Worm (Caenorhabditis elegans) whole organism, L4 larva: Measurements from ENCODE around the gene fbxa-196.

ENCODE experiments used
- R02D3.7 ChIP-seq: fragments of 150-350 bp; sonication (generic microtip); optimal IDR thresholded peaks from 3 replicates; lab custom pipeline; 2014; ENCODE audit warnings: missing biosample characterization, missing genetic modification characterization
- T20F7.1 ChIP-seq: fragments of 200-800 bp; sonication (Bioruptor generic); optimal IDR thresholded peaks from 2 replicates; lab custom pipeline; 2018; ENCODE audit warnings: mild to moderate bottlenecking, missing genetic modification characterization, missing compliant biosample characterization
- T26A8.4 ChIP-seq: fragments of 200-800 bp; sonication (Bioruptor generic); IDR thresholded peaks from 2 replicates; pipeline ENCODE4 v1.3.6; 2022; ENCODE audit warnings: missing genetic modification characterization, missing compliant biosample characterization
- Y75B8A.6 ChIP-seq: fragments of 200-800 bp; sonication (Bioruptor generic); IDR thresholded peaks from 2 replicates; pipeline ENCODE4 v1.3.6; 2022; ENCODE audit warnings: missing genetic modification reagents, missing genetic modification characterization, missing compliant biosample characterization
- aly-2 ChIP-seq: sonication (generic microtip); optimal IDR thresholded peaks from 2 replicates; lab custom pipeline; 2018; ENCODE audit warnings: missing biosample characterization, missing genetic modification characterization
- ama-1 ChIP-seq: fragments of 150-350 bp; optimal IDR thresholded peaks from 2 replicates; lab custom pipeline; 2014; ENCODE audit warnings: inconsistent platforms, mixed read lengths
- ceh-20 ChIP-seq: fragments of 200-800 bp; sonication (Bioruptor generic); IDR thresholded peaks from 2 replicates; pipeline ENCODE4 v1.3.6; 2022; ENCODE audit warnings: missing genetic modification reagents, missing genetic modification characterization, missing compliant biosample characterization
- ceh-32 ChIP-seq: sonication (generic microtip); optimal IDR thresholded peaks from 2 replicates; lab custom pipeline; 2016; ENCODE audit warnings: mild to moderate bottlenecking, missing genetic modification characterization, missing compliant biosample characterization; ENCODE audit not compliant: poor library complexity
- daf-8 ChIP-seq: fragments of 200-800 bp; sonication (Bioruptor generic); IDR thresholded peaks from 2 replicates; pipeline ENCODE4 v1.3.6; 2022; ENCODE audit warnings: missing genetic modification characterization, missing compliant biosample characterization
- dmd-9 ChIP-seq: fragments of 200-800 bp; sonication (Bioruptor generic); IDR thresholded peaks from 2 replicates; pipeline ENCODE4 v1.3.6; 2022; ENCODE audit warnings: missing genetic modification reagents, missing genetic modification characterization, missing compliant biosample characterization
- dpl-1 ChIP-seq: fragments of 150-350 bp; optimal IDR thresholded peaks from 2 replicates; lab custom pipeline; 2014; ENCODE audit warnings: missing biosample characterization, missing genetic modification reagents, missing genetic modification characterization
- duxl-1 ChIP-seq: sonication (generic microtip); optimal IDR thresholded peaks from 2 replicates; lab custom pipeline; 2016; ENCODE audit warnings: mild to moderate bottlenecking, missing genetic modification characterization, moderate library complexity, missing compliant biosample characterization; ENCODE audit not compliant: poor library complexity
- dve-1 ChIP-seq: sonication (generic microtip); optimal IDR thresholded peaks from 2 replicates; lab custom pipeline; 2017; ENCODE audit warnings: antibody characterized with exemption, mild to moderate bottlenecking, missing genetic modification characterization, missing compliant biosample characterization; ENCODE audit not compliant: insufficient read depth
- egl-27 ChIP-seq: sonication (generic microtip); optimal IDR thresholded peaks from 3 replicates; lab custom pipeline; 2017; ENCODE audit warnings: missing biosample characterization, missing genetic modification reagents, missing genetic modification characterization
- egl-43 ChIP-seq: fragments of 200-800 bp; sonication (Bioruptor generic); IDR thresholded peaks from 2 replicates; pipeline ENCODE4 v1.3.6; 2022; ENCODE audit warnings: missing genetic modification reagents, missing genetic modification characterization, missing compliant biosample characterization
- fos-1 ChIP-seq: fragments of 150-350 bp; optimal IDR thresholded peaks from 2 replicates; lab custom pipeline; 2014; ENCODE audit warnings: missing biosample characterization, missing genetic modification characterization
- hlh-11 ChIP-seq: fragments of 200-800 bp; sonication (Bioruptor generic); optimal IDR thresholded peaks from 2 replicates; lab custom pipeline; 2018; ENCODE audit warnings: mild to moderate bottlenecking, missing genetic modification characterization, missing compliant biosample characterization
- hlh-30 ChIP-seq: sonication (generic microtip); optimal IDR thresholded peaks from 2 replicates; lab custom pipeline; 2017; ENCODE audit warnings: antibody characterized with exemption, mild to moderate bottlenecking, missing genetic modification characterization, missing compliant biosample characterization; ENCODE audit not compliant: insufficient read depth
- jun-1 ChIP-seq: fragments of 150-350 bp; optimal IDR thresholded peaks from 2 replicates; lab custom pipeline; 2014; ENCODE audit warnings: missing biosample characterization, missing genetic modification reagents, missing genetic modification characterization
- lim-7 ChIP-seq: fragments of 200-800 bp; sonication (Bioruptor generic); IDR thresholded peaks from 2 replicates; pipeline ENCODE4 v1.3.6; 2022; ENCODE audit warnings: missing genetic modification characterization, missing compliant biosample characterization
- lin-1 ChIP-seq: fragments of 200-800 bp; sonication (Bioruptor generic); IDR thresholded peaks from 2 replicates; pipeline ENCODE4 v1.3.6; 2022; ENCODE audit warnings: missing genetic modification reagents, missing genetic modification characterization, missing compliant biosample characterization
- lin-15B ChIP-seq: fragments of 150-350 bp; sonication (generic microtip); optimal IDR thresholded peaks from 3 replicates; lab custom pipeline; 2014; ENCODE audit warnings: missing biosample characterization, missing genetic modification characterization
- lin-29 ChIP-seq: fragments of 200-800 bp; sonication (Bioruptor generic); IDR thresholded peaks from 2 replicates; pipeline ENCODE4 v1.3.6; 2022; ENCODE audit warnings: missing genetic modification reagents, missing genetic modification characterization, missing compliant biosample characterization
- madf-9 ChIP-seq: fragments of 200-800 bp; sonication (Bioruptor generic); conservative IDR thresholded peaks from 2 replicates; pipeline ENCODE4 v1.3.6; 2022; ENCODE audit warnings: missing genetic modification reagents, missing genetic modification characterization, missing compliant biosample characterization
- mxl-2 ChIP-seq: fragments of 200-800 bp; sonication (Bioruptor generic); conservative IDR thresholded peaks from 2 replicates; pipeline ENCODE4 v1.3.6; 2022; ENCODE audit warnings: missing genetic modification reagents, missing genetic modification characterization, missing compliant biosample characterization
- nhr-10 ChIP-seq: fragments of 150-350 bp; optimal IDR thresholded peaks from 2 replicates; lab custom pipeline; 2014; ENCODE audit warnings: missing biosample characterization, missing genetic modification characterization
- nhr-111 ChIP-seq: fragments of 200-800 bp; sonication (Bioruptor generic); optimal IDR thresholded peaks from 2 replicates; lab custom pipeline; 2018; ENCODE audit warnings: mild to moderate bottlenecking, missing genetic modification characterization, missing compliant biosample characterization
- nhr-237 ChIP-seq: sonication (generic microtip); optimal IDR thresholded peaks from 2 replicates; lab custom pipeline; 2017; ENCODE audit warnings: missing biosample characterization, missing genetic modification characterization
- nhr-25 ChIP-seq: sonication (generic microtip); optimal IDR thresholded peaks from 2 replicates; lab custom pipeline; 2017; ENCODE audit warnings: missing genetic modification characterization, mild to moderate bottlenecking, missing compliant biosample characterization, antibody characterized with exemption, moderate library complexity, borderline replicate concordance; ENCODE audit not compliant: insufficient read depth
- nhr-28 ChIP-seq: fragments of 150-350 bp; optimal IDR thresholded peaks from 2 replicates; lab custom pipeline; 2014; ENCODE audit warnings: missing biosample characterization, missing genetic modification characterization
- nhr-76 ChIP-seq: fragments of 150-350 bp; optimal IDR thresholded peaks from 2 replicates; lab custom pipeline; 2014; ENCODE audit warnings: missing biosample characterization, missing genetic modification characterization
- nhr-77 ChIP-seq: fragments of 150-350 bp; optimal IDR thresholded peaks from 2 replicates; lab custom pipeline; 2014; ENCODE audit warnings: missing biosample characterization, missing genetic modification characterization
- pha-4 ChIP-seq, 2 experiments: fragments of 150-350 bp in 1 of 2; fragments of 200-800 bp in 1 of 2; sonication (Bioruptor generic) in 1 of 2; IDR thresholded peaks in 1 of 2; optimal IDR thresholded peaks in 1 of 2; 2 replicates each; pipeline versions ENCODE4 v1.3.6 to Lab custom; 2014 to 2022; ENCODE audit warnings: missing genetic modification characterization in 2 of 2, missing genetic modification reagents in 2 of 2, missing biosample characterization in 1 of 2, missing compliant biosample characterization in 1 of 2
- php-3 ChIP-seq: fragments of 200-800 bp; sonication (Bioruptor generic); IDR thresholded peaks from 2 replicates; pipeline ENCODE4 v1.3.6; 2022; ENCODE audit warnings: missing genetic modification reagents, missing genetic modification characterization, missing compliant biosample characterization
- pqm-1 ChIP-seq: sonication (generic microtip); optimal IDR thresholded peaks from 2 replicates; lab custom pipeline; 2017; ENCODE audit warnings: missing biosample characterization, missing genetic modification characterization
- sdz-12 ChIP-seq: fragments of 200-800 bp; sonication (Bioruptor generic); optimal IDR thresholded peaks from 2 replicates; lab custom pipeline; 2018; ENCODE audit warnings: mild to moderate bottlenecking, missing genetic modification characterization, missing compliant biosample characterization
- set-16 ChIP-seq: fragments of 200-800 bp; sonication (Bioruptor generic); IDR thresholded peaks from 2 replicates; pipeline ENCODE4 v1.3.6; 2022; ENCODE audit warnings: missing genetic modification reagents, missing genetic modification characterization, missing compliant biosample characterization
- snpc-4 ChIP-seq: fragments of 150-350 bp; optimal IDR thresholded peaks from 2 replicates; lab custom pipeline; 2014; ENCODE audit warnings: missing biosample characterization, missing genetic modification characterization
- tra-1 ChIP-seq: fragments of 200-800 bp; sonication (Bioruptor generic); IDR thresholded peaks from 2 replicates; pipeline ENCODE4 v1.3.6; 2022; ENCODE audit warnings: missing genetic modification reagents, missing genetic modification characterization, missing compliant biosample characterization
- unc-62 ChIP-seq, 3 experiments: fragments of 150-350 bp in 1 of 3; sonication (generic microtip); optimal IDR thresholded peaks in 2 of 3; peaks in 1 of 3; 1 replicate in 1 of 3; 2 replicates in 2 of 3; lab custom pipeline; 2014 to 2017; ENCODE audit warnings: missing biosample characterization in 3 of 3, missing genetic modification characterization in 3 of 3, missing genetic modification reagents in 3 of 3, missing genotype in 1 of 3
- zip-11 ChIP-seq: fragments of 200-800 bp; sonication (Bioruptor generic); IDR thresholded peaks from 2 replicates; pipeline ENCODE4 v1.3.6; 2022; ENCODE audit warnings: missing genetic modification characterization, missing compliant biosample characterization
- ztf-7 ChIP-seq: fragments of 150-350 bp; optimal IDR thresholded peaks from 2 replicates; lab custom pipeline; 2014; ENCODE audit warnings: missing biosample characterization, missing genetic modification characterization

Gene fbxa-196

DNA sequence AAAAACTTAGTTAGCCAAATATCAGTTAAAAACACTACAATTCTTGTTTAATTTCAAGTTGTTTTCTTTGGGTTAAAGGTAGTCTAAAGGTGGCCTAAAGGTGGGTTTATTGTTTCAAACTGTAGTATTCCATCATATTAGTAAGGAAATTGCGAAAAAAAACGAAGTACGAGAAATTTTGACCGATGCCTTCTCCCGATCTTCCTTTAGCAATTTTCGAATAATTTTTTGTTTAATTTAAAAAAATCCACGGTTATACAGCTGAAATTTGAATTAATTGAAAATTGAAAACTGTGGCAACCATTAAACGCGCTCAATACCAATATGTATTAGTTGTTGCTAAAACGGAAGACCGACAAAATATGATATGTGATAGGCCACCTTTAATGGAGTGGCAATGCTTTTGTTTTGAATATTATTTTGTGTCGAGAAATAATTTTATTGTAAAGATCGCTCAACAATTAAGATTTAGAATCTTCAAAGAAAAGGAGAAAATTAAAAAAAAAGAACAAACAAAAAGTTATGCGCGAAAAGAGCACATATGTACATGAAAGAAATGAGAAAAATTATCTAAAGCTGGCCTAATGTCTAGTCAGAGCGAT is 47.4 kb upstream of the fbxa-196 start (continued):
- TF ChIP-seq fos-1 (no peak), R02D3.7 (tag; lab: Kevin White, UChicago) (no peak), pha-4 (GFP tag; IDR thresholded peaks at IDR 0.05; lab: Robert Waterston, UW) (0 out of 2 replicates have a peak, but pooled peaks have one; percentile 20), pha-4 (tag; optimal IDR thresholded peaks at IDR 0.05; lab: Kevin White, UChicago) (no peak), nhr-25 (tag; lab: Kevin White, UChicago) (no peak), ceh-20 (GFP tag; lab: Robert Waterston, UW) (no peak), unc-62 (GFP tag; optimal IDR thresholded peaks at IDR 0.05 in 1 of 2; lab: Kevin White, UChicago) (peak in 1 of 2 experiments; percentile 57), unc-62 (tag; optimal IDR thresholded peaks at IDR 0.05; lab: Kevin White, UChicago) (no peak), jun-1 (no peak), set-16 (GFP tag; lab: Robert Waterston, UW) (no peak), ztf-7 (tag; lab: Kevin White, UChicago) (no peak), nhr-28 (tag; lab: Kevin White, UChicago) (peak; percentile 17), egl-27 (tag; lab: Kevin White, UChicago) (no peak), zip-11 (GFP tag; lab: Robert Waterston, UW) (no peak), duxl-1 (no peak), nhr-77 (tag; lab: Kevin White, UChicago) (peak; percentile 49), pqm-1 (peak; percentile 14), ceh-32 (tag; lab: Kevin White, UChicago) (no peak), lin-1 (GFP tag; lab: Robert Waterston, UW) (0 out of 2 replicates have a peak, but pooled peaks have one; percentile 16), lim-7 (GFP tag; lab: Robert Waterston, UW) (peak; percentile 19; the same call in 1 of the 2 replicates), lin-29 (GFP tag; lab: Robert Waterston, UW) (no peak), madf-9 (GFP tag; lab: Robert Waterston, UW) (no peak), lin-15B (no peak), mxl-2 (GFP tag; lab: Robert Waterston, UW) (no peak), nhr-111 (GFP tag; lab: Kevin White, UChicago) (no peak), snpc-4 (tag; lab: Kevin White, UChicago) (no peak), nhr-10 (tag; lab: Kevin White, UChicago) (peak; percentile 55), hlh-30 (no peak), dpl-1 (GFP tag; lab: Kevin White, UChicago) (no peak), nhr-76 (tag; lab: Kevin White, UChicago) (no peak), daf-8 (GFP tag; lab: Robert Waterston, UW) (no peak), dmd-9 (GFP tag; lab: Robert Waterston, UW) (no peak), hlh-11 (tag; lab: Kevin White, UChicago) (no peak), tra-1 (peak; percentile 12; the same call in 1 of the 2 replicates), dve-1 (tag; lab: Kevin White, UChicago) (peak; percentile 59), sdz-12 (GFP tag; lab: Kevin White, UChicago) (no peak), php-3 (GFP tag; lab: Robert Waterston, UW) (no peak), T20F7.1 (GFP tag; lab: Kevin White, UChicago) (peak; percentile 55), Y75B8A.6 (peak; percentile 77), T26A8.4 (GFP tag; lab: Robert Waterston, UW) (no peak), ama-1 (lab: Kevin White, UChicago) (no peak), nhr-237 (tag; lab: Kevin White, UChicago) (no peak), egl-43 (GFP tag; lab: Robert Waterston, UW) (no peak), aly-2 (peak; percentile 77)
- TF ChIP-seq, all 104 proteins: peak for 17
